Fruit fly (Drosophila melanogaster) S2 (cell line): ENCODE measurements around the gene CG10222.

Experiments
- CG8478 ChIP-seq: fragments of >200 bp; optimal IDR thresholded peaks from 2 replicates; lab custom pipeline; 2018
- CTCF ChIP-seq, 2 experiments: fragments of >200 bp; optimal IDR thresholded peaks; 2 replicates each; lab custom pipeline; 2018

The CG10222 gene

dm6 chr3L:13426573-13426972 lies 14.3 kb upstream of the CG10222 start, which contains the start of gene CG14105:
CG14105 (minus strand) TSS chr3L:13426673.
- TF ChIP-seq CTCF (optimal IDR thresholded peaks at IDR 0.05; lab: Kevin White, UChicago): no peak
- TF ChIP-seq CG8478: no peak

- TF ChIP-seq CTCF (optimal IDR thresholded peaks at IDR 0.05; lab: Kevin White, UChicago) (no peak), CG8478 (no peak)
Observed at dm6 chr3L:13425571-13425970, 13.3 kb upstream of the CG10222 start, which contains the start of gene CG14106. CG14106 (minus strand) TSS chr3L:13425671.

DNA sequence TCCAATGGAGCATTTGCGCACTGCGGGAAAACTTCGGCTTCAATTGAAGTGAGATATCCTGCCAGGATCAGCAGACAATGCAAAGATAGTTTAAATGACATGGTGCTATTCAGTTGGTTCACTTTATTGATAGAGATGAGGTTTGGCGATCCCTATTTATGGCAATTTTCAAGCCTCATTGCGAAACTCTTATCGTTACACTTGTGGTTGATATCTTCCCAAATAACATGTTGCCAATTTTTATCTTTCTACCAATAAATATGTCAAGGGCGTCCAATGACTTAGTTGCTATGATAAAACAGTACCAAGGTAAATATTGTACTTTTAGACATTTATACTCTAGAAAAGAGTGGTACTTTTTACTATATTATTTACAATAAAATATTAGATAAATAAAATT lies 11.8 kb upstream of the CG10222 start, which contains the start of gene CG33263:
Gene CG33263 (minus strand): TSS at position 101 of the 400 bp plus-strand sequence.
- TF ChIP-seq CTCF (optimal IDR thresholded peaks at IDR 0.05; lab: Kevin White, UChicago) (no peak), CG8478 (no peak)

dm6 chr3L:13422286-13422787 lies 10.1 kb upstream of the CG10222 start, which contains the start of gene CG32121:
CG32121 (minus strand) TSS chr3L:13422336.
- no peak for TF ChIP-seq CG8478
- no peak for TF ChIP-seq CTCF (optimal IDR thresholded peaks at IDR 0.05; lab: Kevin White, UChicago)

DNA sequence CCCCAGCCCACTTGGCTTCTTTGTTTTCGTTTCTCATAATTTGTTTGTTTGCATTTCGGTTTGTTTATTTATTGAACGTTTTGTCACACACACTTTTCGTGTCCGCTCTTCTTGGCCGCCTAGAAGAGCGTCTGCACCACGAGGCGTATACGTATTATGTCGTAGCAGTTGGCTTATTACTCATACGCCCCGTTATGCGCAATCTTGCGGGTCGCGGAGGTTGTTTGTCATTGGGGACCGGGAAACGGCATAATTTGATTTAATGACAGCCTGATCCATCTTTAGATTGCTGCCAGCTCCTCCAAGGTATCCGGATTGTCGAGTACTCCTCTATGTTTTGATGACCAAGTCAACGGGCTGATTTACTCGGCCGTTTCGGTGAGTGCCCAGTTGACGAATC lies 8.0 kb upstream of the CG10222 start:
- no peak for TF ChIP-seq CG8478
- TF ChIP-seq CTCF (optimal IDR thresholded peaks at IDR 0.05; lab: Kevin White, UChicago): no peak

DNA sequence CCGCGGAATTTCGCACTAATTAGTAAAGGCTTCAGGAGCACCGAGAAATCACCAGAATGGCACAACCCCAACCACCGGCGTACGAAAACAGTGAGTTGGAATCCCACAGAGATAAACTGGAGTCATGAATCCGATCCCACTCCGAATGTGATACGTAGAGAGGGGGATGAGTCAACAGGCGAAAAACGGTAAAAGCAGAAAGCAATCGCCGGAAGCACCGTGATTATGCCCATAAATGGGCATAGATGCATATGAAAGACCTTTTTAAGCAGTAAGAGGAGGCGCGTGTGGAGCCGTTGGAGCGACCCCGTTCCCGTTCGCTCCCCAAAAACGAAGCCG lies 602 bp upstream of the CG10222 start:
- no peak for TF ChIP-seq CTCF (optimal IDR thresholded peaks at IDR 0.05; lab: Kevin White, UChicago)
- TF ChIP-seq CG8478: no peak

- TF ChIP-seq CG8478 (no peak), CTCF (optimal IDR thresholded peaks at IDR 0.05; lab: Kevin White, UChicago) (peak; percentile 81 to 96)
Observed at dm6 chr3L:13410999-13411398, 1.3 kb downstream of the CG10222 start.

DNA sequence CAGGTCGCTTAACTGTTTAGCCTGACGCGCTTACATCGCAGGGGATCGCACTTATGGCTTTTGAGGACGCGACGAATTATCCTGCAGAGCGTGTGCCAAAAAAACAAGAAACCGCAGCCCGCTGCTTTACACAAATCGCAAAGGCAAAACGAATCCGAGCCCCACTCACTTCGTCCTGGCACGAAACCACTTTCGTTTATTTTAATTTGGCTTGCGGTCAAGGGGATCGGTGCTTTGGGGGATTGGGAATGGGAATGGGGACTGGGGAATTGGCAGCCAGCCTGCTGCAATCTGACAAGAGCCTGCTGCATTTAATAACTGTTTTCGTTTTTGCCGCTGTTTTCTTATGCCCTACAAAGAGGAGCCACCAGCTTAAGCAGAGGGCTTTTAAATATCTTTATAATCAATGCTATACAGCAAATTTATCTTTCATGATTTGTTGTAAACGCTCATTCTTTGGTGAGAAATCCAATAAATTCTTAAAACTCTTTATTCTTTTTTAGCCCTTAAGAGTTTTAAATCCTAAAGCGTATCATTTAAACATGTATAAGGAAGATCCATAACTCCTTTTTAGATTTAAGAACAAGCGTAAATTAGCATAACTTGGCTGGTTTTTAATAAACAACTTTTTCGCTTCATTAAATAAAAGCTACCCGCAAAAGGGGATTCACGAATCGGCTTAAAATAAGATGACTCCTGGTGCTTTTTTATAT lies 2.3 kb downstream of the CG10222 start:
- TF ChIP-seq CG8478: no peak
- TF ChIP-seq CTCF (optimal IDR thresholded peaks at IDR 0.05; lab: Kevin White, UChicago): no peak

- TF ChIP-seq CG8478 (no peak), CTCF (optimal IDR thresholded peaks at IDR 0.05; lab: Kevin White, UChicago) (no peak)
Observed at dm6 chr3L:13406873-13407272, 5.4 kb downstream of the CG10222 start.

dm6 chr3L:13403141-13403867 lies 8.9 kb downstream of the CG10222 start:
- no peak for TF ChIP-seq CTCF (optimal IDR thresholded peaks at IDR 0.05; lab: Kevin White, UChicago)
- TF ChIP-seq CG8478: no peak

dm6 chr3L:13400872-13401418 lies 11.3 kb downstream of the CG10222 start, which contains the start of gene sens:
sens (minus strand) TSS chr3L:13401125.
- TF ChIP-seq CTCF (optimal IDR thresholded peaks at IDR 0.05; lab: Kevin White, UChicago) (no peak), CG8478 (no peak)

- no peak for TF ChIP-seq CTCF (optimal IDR thresholded peaks at IDR 0.05; lab: Kevin White, UChicago)
- TF ChIP-seq CG8478: no peak
Observed at dm6 chr3L:13397656-13398055, 14.6 kb downstream of the CG10222 start.

dm6 chr3L:13393538-13393937 lies 18.7 kb downstream of the CG10222 start:
- TF ChIP-seq CG8478: no peak
- TF ChIP-seq CTCF (optimal IDR thresholded peaks at IDR 0.05; lab: Kevin White, UChicago): no peak

DNA sequence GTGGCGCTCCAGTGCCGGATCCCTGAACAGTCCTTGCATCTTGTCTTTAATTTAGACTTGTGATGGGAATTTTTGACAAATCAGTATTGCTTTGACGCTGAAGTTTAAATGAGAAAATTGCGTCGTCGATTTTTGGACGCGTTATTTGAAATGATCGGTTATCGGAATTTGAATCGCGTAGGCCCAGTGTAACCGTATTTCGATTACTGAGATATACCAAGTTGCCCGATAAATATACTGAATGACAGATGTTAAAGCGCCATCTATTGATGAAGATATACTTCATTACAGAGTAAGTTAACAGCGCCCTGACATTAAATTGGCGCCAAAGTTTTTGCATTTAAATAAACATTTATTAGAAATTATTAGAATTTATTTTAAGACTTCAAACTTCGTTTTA lies 22.4 kb downstream of the CG10222 start, which contains the start of gene Poc1:
Gene Poc1 (minus strand): TSS at position 173 of the 400 bp plus-strand sequence.
- TF ChIP-seq CG8478 (no peak), CTCF (optimal IDR thresholded peaks at IDR 0.05; lab: Kevin White, UChicago) (peak; percentile 91 to 92)

- TF ChIP-seq CTCF (optimal IDR thresholded peaks at IDR 0.05; lab: Kevin White, UChicago) (peak; percentile 33 to 54), CG8478 (no peak)
Observed at dm6 chr3L:13387608-13388007, 24.6 kb downstream of the CG10222 start, which contains the start of gene CG10171. CG10171 (minus strand) TSS chr3L:13387907.
